Fruit fly (Drosophila melanogaster) Kc167 (cell line): ENCODE results near the gene Lint-O.

Experiments used
- Myc ChIP-seq: fragments of >200 bp; optimal IDR thresholded peaks from 2 replicates; lab custom pipeline; 2017; ENCODE audit warnings: missing external identifiers
- Sin3A ChIP-seq: fragments of >200 bp; optimal IDR thresholded peaks from 2 replicates; lab custom pipeline; 2018; ENCODE audit warnings: missing external identifiers
- h ChIP-seq: fragments of >200 bp; optimal IDR thresholded peaks from 3 replicates; lab custom pipeline; 2018; ENCODE audit warnings: missing external identifiers
- insv ChIP-seq: fragments of >200 bp; optimal IDR thresholded peaks from 3 replicates; lab custom pipeline; 2018; ENCODE audit warnings: missing external identifiers
- psq ChIP-seq: fragments of >200 bp; optimal IDR thresholded peaks from 2 replicates; lab custom pipeline; 2017; ENCODE audit warnings: missing external identifiers
- ttk ChIP-seq: sonication (Bioruptor generic); optimal IDR thresholded peaks from 2 replicates; lab custom pipeline; 2017; ENCODE audit warnings: missing external identifiers

The Lint-O gene

dm6 chrX:2698064-2698894, at the start of gene Lint-O, which contains the start of gene Spg7:
Gene Lint-O (plus strand): TSS chrX:2698701.
Gene Spg7 (minus strand): TSS chrX:2698211.
- TF ChIP-seq h (lab: Kevin White, UChicago) = no peak
- TF ChIP-seq Sin3A (lab: Kevin White, UChicago) = no peak
- no peak for TF ChIP-seq Myc
- no peak for TF ChIP-seq ttk (lab: Kevin White, UChicago)
- no peak for TF ChIP-seq insv (lab: Kevin White, UChicago)
- no peak for TF ChIP-seq psq (lab: Kevin White, UChicago)

dm6 chrX:2648959-2649358, 49.5 kb upstream of the Lint-O start:
- TF ChIP-seq psq (lab: Kevin White, UChicago) (no peak), Sin3A (lab: Kevin White, UChicago) (no peak), insv (lab: Kevin White, UChicago) (no peak), Myc (no peak)

- TF ChIP-seq insv (lab: Kevin White, UChicago) (no peak), h (lab: Kevin White, UChicago) (no peak), ttk (lab: Kevin White, UChicago) (no peak), psq (lab: Kevin White, UChicago) (no peak), Sin3A (lab: Kevin White, UChicago) (no peak), Myc (no peak)
Measured at dm6 chrX:2651128-2651527, 47.4 kb upstream of the Lint-O start.

dm6 chrX:2652124-2652923, 46.2 kb upstream of the Lint-O start:
- TF ChIP-seq Sin3A (lab: Kevin White, UChicago) (no peak), psq (lab: Kevin White, UChicago) (no peak), Myc (no peak), insv (lab: Kevin White, UChicago) (no peak), ttk (lab: Kevin White, UChicago) (no peak), h (lab: Kevin White, UChicago) (no peak)

- TF ChIP-seq insv (lab: Kevin White, UChicago) (no peak), ttk (lab: Kevin White, UChicago) (no peak), h (lab: Kevin White, UChicago) (no peak)
Measured at dm6 chrX:2653533-2654296, 44.8 kb upstream of the Lint-O start.

dm6 chrX:2655479-2655878, 43.0 kb upstream of the Lint-O start:
- TF ChIP-seq h (lab: Kevin White, UChicago) = no peak
- no peak for TF ChIP-seq psq (lab: Kevin White, UChicago)
- no peak for TF ChIP-seq Sin3A (lab: Kevin White, UChicago)
- TF ChIP-seq insv (lab: Kevin White, UChicago) = no peak
- no peak for TF ChIP-seq ttk (lab: Kevin White, UChicago)
- no peak for TF ChIP-seq Myc

- no peak for TF ChIP-seq insv (lab: Kevin White, UChicago)
- no peak for TF ChIP-seq Sin3A (lab: Kevin White, UChicago)
- no peak for TF ChIP-seq psq (lab: Kevin White, UChicago)
- no peak for TF ChIP-seq Myc
- TF ChIP-seq ttk (lab: Kevin White, UChicago) = no peak
- no peak for TF ChIP-seq h (lab: Kevin White, UChicago)
Measured at dm6 chrX:2655998-2656397, 42.5 kb upstream of the Lint-O start.

dm6 chrX:2657220-2657619, 41.3 kb upstream of the Lint-O start:
- TF ChIP-seq h (lab: Kevin White, UChicago) (no peak), psq (lab: Kevin White, UChicago) (no peak), ttk (lab: Kevin White, UChicago) (no peak), Myc (no peak), Sin3A (lab: Kevin White, UChicago) (no peak), insv (lab: Kevin White, UChicago) (no peak)

dm6 chrX:2658258-2658853, 40.1 kb upstream of the Lint-O start:
- TF ChIP-seq insv (lab: Kevin White, UChicago) (no peak), Sin3A (lab: Kevin White, UChicago) (no peak), h (lab: Kevin White, UChicago) (no peak), Myc (no peak), ttk (lab: Kevin White, UChicago) (no peak), psq (lab: Kevin White, UChicago) (no peak)

- TF ChIP-seq psq (lab: Kevin White, UChicago) (no peak), insv (lab: Kevin White, UChicago) (no peak), Sin3A (lab: Kevin White, UChicago) (no peak), h (lab: Kevin White, UChicago) (no peak), Myc (no peak), ttk (lab: Kevin White, UChicago) (no peak)
Measured at dm6 chrX:2659430-2660075, 38.9 kb upstream of the Lint-O start.
